Worm (Caenorhabditis elegans): ENCODE results near the gene zfp-2.

Gene zfp-2

ce11 chrII:9523539-9524224 lies 33.8 kb upstream of the zfp-2 start, which contains the start of gene mex-6:
mex-6 (plus strand) TSS chrII:9524174.
- TF ChIP-seq ces-1 (GFP tag; optimal IDR thresholded peaks at IDR 0.05): no peak
- no peak for TF ChIP-seq pqm-1 (tag; optimal IDR thresholded peaks at IDR 0.05)

DNA sequence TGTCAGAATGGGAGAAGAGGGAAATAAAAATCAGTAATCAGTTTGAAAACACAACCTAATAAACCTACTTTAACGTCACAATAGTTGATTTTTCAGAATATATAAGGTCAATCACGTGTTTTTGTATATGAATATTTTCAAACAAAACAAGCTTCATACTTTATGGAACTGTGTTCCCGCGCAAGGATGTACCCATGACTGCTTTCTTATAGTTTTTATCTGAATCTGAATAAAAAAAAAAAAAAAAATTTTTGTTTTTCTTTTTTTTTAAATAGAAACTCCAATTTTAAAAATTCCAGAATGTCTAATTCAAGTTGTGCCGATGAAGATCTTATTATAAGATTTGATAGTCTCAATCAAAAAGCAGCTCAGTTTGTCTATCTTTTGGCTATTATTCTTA lies 29.0 kb upstream of the zfp-2 start, which contains the start of gene sra-2:
Gene sra-2 (plus strand): TSS at position 301 of the 400 bp plus-strand sequence.
- no peak for TF ChIP-seq elt-2 (tag; optimal IDR thresholded peaks at IDR 0.05)

- TF ChIP-seq ama-1 (optimal IDR thresholded peaks at IDR 0.05) (no peak), rnt-1 (tag; optimal IDR thresholded peaks at IDR 0.05) (no peak), nhr-76 (tag; optimal IDR thresholded peaks at IDR 0.05) (no peak), ces-1 (GFP tag; optimal IDR thresholded peaks at IDR 0.05) (no peak), nhr-84 (tag; optimal IDR thresholded peaks at IDR 0.05) (no peak), hlh-4 (tag; optimal IDR thresholded peaks at IDR 0.05) (no peak), sox-4 (tag; optimal IDR thresholded peaks at IDR 0.05) (no peak), fkh-10 (GFP tag; optimal IDR thresholded peaks at IDR 0.05) (no peak), lsy-2 (tag; optimal IDR thresholded peaks at IDR 0.05) (no peak), ztf-4 (tag; optimal IDR thresholded peaks at IDR 0.05) (no peak), zip-4 (GFP tag; optimal IDR thresholded peaks at IDR 0.05) (no peak), hpl-2 (GFP tag; optimal IDR thresholded peaks at IDR 0.05) (no peak), vab-15 (tag; optimal IDR thresholded peaks at IDR 0.05) (no peak), lir-3 (tag; optimal IDR thresholded peaks at IDR 0.05; ENCODE audit: poor library complexity) (no peak), blmp-1 (tag; optimal IDR thresholded peaks at IDR 0.05) (no peak), pqm-1 (tag; optimal IDR thresholded peaks at IDR 0.05) (no peak), pag-3 (tag; optimal IDR thresholded peaks at IDR 0.05; ENCODE audit: borderline replicate concordance, insufficient read depth) (no peak), tbx-2 (tag; optimal IDR thresholded peaks at IDR 0.05) (no peak), swsn-7 (tag; optimal IDR thresholded peaks at IDR 0.05) (no peak), grh-1 (GFP tag; IDR thresholded peaks at IDR 0.05) (no peak)
Observed at ce11 chrII:9532011-9532410, 25.4 kb upstream of the zfp-2 start, which contains the start of gene sra-9. sra-9 (plus strand) TSS chrII:9532311.

DNA sequence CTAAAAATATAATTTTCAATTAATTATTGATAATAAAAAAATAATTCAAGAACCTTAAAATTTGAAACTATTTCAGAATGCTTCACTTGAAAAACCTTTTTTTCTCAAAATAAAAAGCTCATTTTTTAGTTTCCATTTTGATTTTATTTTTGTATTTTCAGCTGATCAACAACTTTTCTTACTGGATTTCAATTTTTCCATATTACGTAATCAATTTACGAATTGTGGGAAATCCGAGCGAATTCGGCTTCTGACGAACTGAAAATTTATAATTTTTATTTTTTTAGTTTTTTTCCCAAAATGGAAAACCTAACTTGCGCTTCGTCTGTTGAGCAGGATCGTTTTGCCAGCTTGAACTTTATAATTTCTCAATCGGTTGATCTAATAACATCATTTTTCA lies 20.0 kb upstream of the zfp-2 start, which contains the start of gene sra-8:
Gene sra-8 (plus strand): TSS at position 301 of the 400 bp plus-strand sequence.
- TF ChIP-seq sptf-1 (tag; optimal IDR thresholded peaks at IDR 0.05): no peak

DNA sequence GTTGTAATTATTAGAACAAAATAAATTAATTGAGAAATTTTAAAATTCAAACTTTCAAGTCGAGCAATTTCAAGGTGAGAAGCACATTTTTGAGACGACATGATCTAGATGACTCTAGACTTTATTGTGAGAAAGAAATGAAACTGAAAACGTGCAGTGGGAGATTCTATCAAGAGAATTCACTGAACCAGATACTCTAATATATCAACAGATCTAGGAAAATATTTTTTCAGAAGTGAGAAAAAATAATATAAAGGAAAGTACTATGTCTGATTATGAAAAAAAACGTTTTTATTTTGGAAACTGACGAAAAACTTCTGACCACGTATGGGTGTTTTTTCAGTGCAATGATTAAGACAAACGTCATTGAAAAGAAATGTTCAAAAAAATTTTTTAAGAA lies 16.7 kb upstream of the zfp-2 start, which contains the start of gene sra-3:
Gene sra-3 (minus strand): TSS at position 101 of the 400 bp plus-strand sequence.
- TF ChIP-seq lin-39 (tag; optimal IDR thresholded peaks at IDR 0.05) (no peak), nhr-19 (GFP tag; conservative IDR thresholded peaks at IDR 0.05) (no peak)

ce11 chrII:9542785-9543184 lies 14.7 kb upstream of the zfp-2 start, which contains the start of gene sra-4:
sra-4 (minus strand) TSS chrII:9542885.
- TF ChIP-seq hpl-2 (GFP tag; optimal IDR thresholded peaks at IDR 0.05) (no peak), unc-130 (tag; optimal IDR thresholded peaks at IDR 0.05) (no peak), ceh-88 (GFP tag; IDR thresholded peaks at IDR 0.05) (no peak), xbp-1 (tag; optimal IDR thresholded peaks at IDR 0.05) (no peak), nhr-20 (tag; optimal IDR thresholded peaks at IDR 0.05) (no peak), lin-13 (GFP tag; optimal IDR thresholded peaks at IDR 0.05) (no peak), ceh-82 (tag; optimal IDR thresholded peaks at IDR 0.05) (no peak), rnt-1 (tag; optimal IDR thresholded peaks at IDR 0.05) (no peak), fkh-10 (GFP tag; optimal IDR thresholded peaks at IDR 0.05) (no peak), sup-37 (GFP tag; optimal IDR thresholded peaks at IDR 0.05) (no peak), alr-1 (tag; optimal IDR thresholded peaks at IDR 0.05; ENCODE audit: borderline replicate concordance) (no peak), egl-13 (tag; optimal IDR thresholded peaks at IDR 0.05) (no peak), nhr-19 (GFP tag; conservative IDR thresholded peaks at IDR 0.05) (no peak), mdl-1 (tag; optimal IDR thresholded peaks at IDR 0.05) (no peak), nhr-76 (tag; optimal IDR thresholded peaks at IDR 0.05) (no peak)

Measured in whole organism, L1 larva.